Fruit fly (Drosophila melanogaster): ENCODE measurements around the gene Spindly.

DNA sequence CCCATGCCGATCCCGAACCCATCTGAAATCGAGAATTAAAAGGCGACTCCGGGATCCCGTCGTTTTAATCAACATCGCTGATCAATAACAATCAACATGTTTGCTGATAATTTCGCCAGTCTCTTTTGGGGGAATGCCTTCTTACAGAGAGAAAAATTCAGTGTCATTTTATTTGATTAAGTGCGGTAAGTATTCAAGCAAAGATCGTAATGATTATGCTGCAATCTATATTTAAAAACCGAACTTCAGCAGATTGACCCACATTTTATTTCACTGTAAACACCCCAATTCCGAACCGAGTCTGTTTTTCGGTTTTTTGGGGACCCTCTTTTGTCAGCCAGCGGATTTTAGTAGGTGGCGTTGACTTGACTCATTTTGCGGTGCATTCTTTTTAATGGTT, 23.8 kb upstream of the Spindly start:
- peak; percentile 68 for TF ChIP-seq br (GFP tag; optimal IDR thresholded peaks at IDR 0.05)
- peak; percentile 76 for TF ChIP-seq HLH106 (tag; optimal IDR thresholded peaks at IDR 0.05)
- no peak for TF ChIP-seq dsf (GFP tag; optimal IDR thresholded peaks at IDR 0.05; ENCODE audit: borderline replicate concordance)

Data from whole organism, wandering third instar larva.